Fruit fly (Drosophila melanogaster) whole organism, prepupa: ENCODE data around the gene CG15369.

Source experiments
- CG16779 ChIP-seq: fragments of 200-800 bp; sonication (Bioruptor generic); optimal IDR thresholded peaks from 3 replicates; lab custom pipeline; 2017; ENCODE audit warnings: missing biosample characterization, mild to moderate bottlenecking, missing genetic modification characterization
- Hr4 ChIP-seq: fragments of 200-800 bp; sonication (Bioruptor generic); optimal IDR thresholded peaks from 3 replicates; lab custom pipeline; 2016; ENCODE audit warnings: missing biosample characterization, missing genetic modification characterization
- OdsH ChIP-seq: fragments of 200-800 bp; sonication (Bioruptor generic); optimal IDR thresholded peaks from 3 replicates; lab custom pipeline; 2016; ENCODE audit warnings: missing biosample characterization, missing genetic modification characterization
- esn ChIP-seq: fragments of 200-800 bp; sonication (Bioruptor generic); optimal IDR thresholded peaks from 2 replicates; lab custom pipeline; 2016; ENCODE audit warnings: missing biosample characterization, mild to moderate bottlenecking, missing genetic modification characterization, moderate library complexity
- fkh ChIP-seq: fragments of 200-800 bp; sonication (Bioruptor generic); optimal IDR thresholded peaks from 3 replicates; lab custom pipeline; 2017; ENCODE audit warnings: missing biosample characterization, mild to moderate bottlenecking, missing genetic modification characterization, moderate library complexity

- TF ChIP-seq fkh (GFP tag; lab: Kevin White, UChicago) (no peak), Hr4 (GFP tag; lab: Kevin White, UChicago) (peak; percentile 2), OdsH (no peak), CG16779 (peak; percentile 16), esn (GFP tag; lab: Kevin White, UChicago) (no peak)
Observed at dm6 chrX:9223182-9223581, 6.5 kb downstream of the CG15369 start, which contains the start of gene t.
